Fruit fly (Drosophila melanogaster): ENCODE data around the gene CG31446.

Gene CG31446

DNA sequence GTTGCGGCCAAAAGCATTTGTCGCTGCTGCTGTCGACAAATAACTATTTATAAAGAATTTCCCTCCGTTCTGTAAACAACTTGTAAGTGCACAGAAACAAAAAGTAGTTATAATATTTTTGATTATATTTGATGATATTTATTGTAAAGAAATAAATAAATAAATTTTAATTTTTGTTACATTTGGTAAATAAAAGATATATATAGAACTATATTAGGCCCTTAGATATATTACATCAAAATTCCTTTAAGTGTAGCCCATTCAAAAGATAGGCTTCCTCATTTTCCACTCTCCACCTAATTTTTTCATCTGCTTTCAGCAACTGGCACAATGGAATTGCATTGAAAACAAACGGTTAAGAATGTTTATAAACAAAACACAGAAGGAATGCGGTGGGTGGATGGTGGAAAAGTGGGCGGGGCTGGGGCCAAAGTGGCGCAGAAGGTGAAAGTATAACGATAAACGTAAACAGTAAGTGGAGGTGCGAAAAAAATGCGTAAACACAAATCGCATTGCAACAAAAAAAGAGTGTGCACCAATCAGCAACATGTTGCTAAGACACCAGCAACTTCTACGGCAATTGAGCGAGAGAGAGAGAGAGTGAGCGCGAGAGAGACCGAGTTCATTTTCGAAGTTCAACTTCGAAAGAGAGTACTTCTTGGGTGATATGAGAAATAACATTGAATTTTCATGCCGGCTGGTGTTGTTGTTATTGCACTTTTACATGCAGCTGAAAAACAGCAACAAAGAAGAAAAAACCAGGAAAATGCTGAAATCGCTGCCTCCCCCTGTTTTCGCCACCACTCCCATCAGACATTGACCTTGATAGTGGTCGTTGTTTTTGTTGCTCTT lies 28.3 kb upstream of the CG31446 start:
- no peak for TF ChIP-seq Myc (optimal IDR thresholded peaks at IDR 0.05)
- no peak for TF ChIP-seq psq (optimal IDR thresholded peaks at IDR 0.05)
- no peak for TF ChIP-seq insv (optimal IDR thresholded peaks at IDR 0.05)

DNA sequence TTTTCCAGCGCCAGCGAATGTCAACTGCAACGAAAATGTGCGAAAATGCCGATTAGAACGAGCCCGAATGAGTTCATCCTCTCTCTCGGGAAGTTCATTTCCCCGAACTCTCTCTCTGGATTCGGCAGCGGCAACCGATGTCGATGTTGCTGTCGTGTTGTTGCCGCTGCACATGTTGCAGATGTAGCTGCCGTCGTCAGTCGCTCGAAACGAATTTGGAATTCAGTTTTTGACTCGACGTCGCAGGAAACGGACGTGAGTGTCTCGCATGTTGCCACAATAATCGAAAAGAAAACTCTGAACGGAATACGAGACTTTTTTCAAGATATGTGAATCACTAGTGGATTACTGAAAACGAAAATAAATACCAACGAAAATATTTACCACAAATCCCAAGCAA lies 26.9 kb upstream of the CG31446 start, which contains the start of gene pxb:
Gene pxb (plus strand): TSS at position 222 of the 400 bp plus-strand sequence.
- TF ChIP-seq h (optimal IDR thresholded peaks at IDR 0.05) (no peak), Myc (optimal IDR thresholded peaks at IDR 0.05) (no peak), psq (optimal IDR thresholded peaks at IDR 0.05) (no peak), ttk (optimal IDR thresholded peaks at IDR 0.05) (no peak), Sin3A (optimal IDR thresholded peaks at IDR 0.05) (no peak)

DNA sequence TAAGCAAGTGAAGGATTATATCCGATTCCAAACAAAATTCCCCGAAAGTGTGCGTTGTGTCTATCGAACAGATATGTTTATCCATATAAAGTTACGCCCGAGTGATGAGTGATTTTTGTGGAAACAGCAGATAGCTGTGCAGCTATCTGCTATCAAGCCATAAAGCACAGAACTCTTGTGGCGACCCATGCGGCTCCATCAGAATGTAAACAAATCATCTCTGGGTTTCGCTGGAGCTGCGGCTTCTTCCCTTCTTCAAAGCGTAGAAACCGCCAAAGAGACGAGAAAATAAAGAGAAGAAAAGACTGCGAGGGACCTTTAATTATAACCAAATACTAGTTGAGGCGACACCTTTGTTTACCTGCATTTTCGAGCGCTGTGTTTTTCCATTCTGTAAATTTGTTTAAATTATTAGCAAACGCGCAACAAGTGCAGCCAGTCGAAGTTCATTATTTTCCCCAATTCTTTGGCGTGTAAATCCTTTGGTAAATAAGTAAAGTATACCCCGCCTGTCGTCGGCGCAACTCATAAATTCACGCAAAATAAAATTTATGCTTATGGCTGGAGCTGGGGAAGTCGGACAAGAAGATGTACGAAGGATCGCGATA lies 25.9 kb upstream of the CG31446 start:
- no peak for TF ChIP-seq ttk (optimal IDR thresholded peaks at IDR 0.05)
- no peak for TF ChIP-seq Sin3A (optimal IDR thresholded peaks at IDR 0.05)
- no peak for TF ChIP-seq Myc (optimal IDR thresholded peaks at IDR 0.05)
- no peak for TF ChIP-seq h (optimal IDR thresholded peaks at IDR 0.05)
- no peak for TF ChIP-seq insv (optimal IDR thresholded peaks at IDR 0.05)
- TF ChIP-seq psq (optimal IDR thresholded peaks at IDR 0.05): no peak

DNA sequence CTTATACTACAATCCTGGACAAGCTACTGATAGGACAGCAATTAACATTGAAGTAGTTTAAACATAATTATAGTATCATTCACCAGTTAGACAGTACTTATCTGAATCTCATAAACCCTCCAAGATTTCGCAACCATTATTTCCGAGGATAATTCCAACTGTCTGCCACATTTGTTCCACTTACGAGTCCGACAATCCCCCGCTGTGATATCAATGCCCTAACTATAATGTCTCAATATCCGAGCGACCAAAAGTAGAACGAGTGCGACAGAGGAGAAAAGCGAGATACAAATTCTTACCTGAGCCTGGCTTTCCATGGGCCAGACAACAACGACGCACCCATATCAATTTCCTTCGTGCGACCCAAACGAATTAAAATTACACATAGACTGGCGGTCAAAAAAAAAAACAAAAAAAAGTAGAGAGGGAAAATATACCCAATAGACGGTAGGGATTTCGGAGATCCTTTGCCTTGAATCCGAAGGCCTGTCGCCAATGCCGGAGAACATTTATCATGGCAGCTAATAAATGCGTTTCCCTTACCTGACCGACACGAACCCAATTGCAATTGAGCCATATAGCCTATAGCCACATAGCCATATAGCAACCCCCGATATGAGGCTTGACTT lies 23.9 kb upstream of the CG31446 start:
- TF ChIP-seq psq (optimal IDR thresholded peaks at IDR 0.05): no peak

DNA sequence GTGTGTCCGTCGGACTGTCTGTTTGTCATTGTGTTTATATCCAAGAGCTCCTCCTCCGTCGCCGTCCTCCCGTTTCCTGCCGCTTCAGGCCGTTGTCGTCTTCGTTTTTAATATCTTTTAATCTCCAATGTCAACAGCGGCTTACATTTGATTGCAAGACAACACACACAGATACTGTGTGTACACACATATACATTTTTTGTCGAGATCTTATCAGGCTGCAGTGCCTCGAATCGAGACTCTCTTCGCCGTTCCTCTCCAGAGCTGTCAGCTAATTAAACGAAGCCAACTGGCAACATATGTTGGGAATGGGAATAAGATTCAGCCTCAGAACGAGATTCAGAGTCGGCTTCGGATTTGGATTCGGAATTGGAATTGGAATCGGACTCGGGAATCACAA lies 22.3 kb upstream of the CG31446 start:
- no peak for TF ChIP-seq Sin3A (optimal IDR thresholded peaks at IDR 0.05)
- TF ChIP-seq insv (optimal IDR thresholded peaks at IDR 0.05): no peak
- no peak for TF ChIP-seq ttk (optimal IDR thresholded peaks at IDR 0.05)
- TF ChIP-seq Myc (optimal IDR thresholded peaks at IDR 0.05): no peak
- no peak for TF ChIP-seq h (optimal IDR thresholded peaks at IDR 0.05)
- no peak for TF ChIP-seq psq (optimal IDR thresholded peaks at IDR 0.05)

DNA sequence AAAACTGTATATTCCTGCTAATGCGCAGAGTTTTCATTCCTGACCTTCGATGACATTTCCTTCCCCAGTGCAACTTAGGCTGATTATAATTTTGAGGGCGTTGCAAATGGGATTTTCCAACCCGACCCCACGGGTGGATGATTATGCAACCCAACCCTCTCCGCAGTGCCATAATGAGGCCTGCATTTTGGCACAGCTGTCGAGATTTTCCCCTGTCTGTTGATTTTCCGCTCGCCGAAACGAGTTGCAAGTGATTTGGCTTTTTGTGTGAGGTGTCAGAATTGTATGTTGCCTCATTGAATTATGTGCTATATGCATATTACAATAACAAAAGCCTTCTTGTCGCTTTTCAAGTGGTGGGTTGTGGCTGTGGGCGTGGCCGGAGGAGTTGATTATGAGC lies 20.6 kb upstream of the CG31446 start:
- no peak for TF ChIP-seq h (optimal IDR thresholded peaks at IDR 0.05)
- no peak for TF ChIP-seq ttk (optimal IDR thresholded peaks at IDR 0.05)
- no peak for TF ChIP-seq insv (optimal IDR thresholded peaks at IDR 0.05)
- TF ChIP-seq psq (optimal IDR thresholded peaks at IDR 0.05): no peak
- TF ChIP-seq Sin3A (optimal IDR thresholded peaks at IDR 0.05): no peak
- TF ChIP-seq Myc (optimal IDR thresholded peaks at IDR 0.05): no peak

DNA sequence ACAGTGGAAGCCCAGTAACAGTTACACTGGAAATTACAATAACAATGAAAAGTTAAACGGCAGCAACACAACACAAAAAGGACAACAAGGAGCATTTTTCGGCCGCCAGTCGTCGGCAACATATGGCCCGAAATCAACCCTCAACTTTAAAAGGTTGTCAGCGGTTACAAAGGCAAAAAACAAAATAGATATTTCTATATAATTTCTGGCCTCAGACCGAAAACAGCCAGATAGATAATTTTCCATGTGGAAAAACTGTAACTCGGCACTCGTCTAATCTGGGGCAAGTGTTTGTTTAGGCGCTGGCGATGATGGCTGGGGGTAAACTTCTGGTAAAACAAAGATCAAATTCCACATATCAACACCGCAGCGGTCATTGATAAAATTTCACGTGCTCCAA lies 19.6 kb upstream of the CG31446 start:
- TF ChIP-seq Myc (optimal IDR thresholded peaks at IDR 0.05): no peak
- no peak for TF ChIP-seq psq (optimal IDR thresholded peaks at IDR 0.05)
- TF ChIP-seq insv (optimal IDR thresholded peaks at IDR 0.05): no peak
- no peak for TF ChIP-seq ttk (optimal IDR thresholded peaks at IDR 0.05)
- TF ChIP-seq Sin3A (optimal IDR thresholded peaks at IDR 0.05): no peak
- no peak for TF ChIP-seq h (optimal IDR thresholded peaks at IDR 0.05)

DNA sequence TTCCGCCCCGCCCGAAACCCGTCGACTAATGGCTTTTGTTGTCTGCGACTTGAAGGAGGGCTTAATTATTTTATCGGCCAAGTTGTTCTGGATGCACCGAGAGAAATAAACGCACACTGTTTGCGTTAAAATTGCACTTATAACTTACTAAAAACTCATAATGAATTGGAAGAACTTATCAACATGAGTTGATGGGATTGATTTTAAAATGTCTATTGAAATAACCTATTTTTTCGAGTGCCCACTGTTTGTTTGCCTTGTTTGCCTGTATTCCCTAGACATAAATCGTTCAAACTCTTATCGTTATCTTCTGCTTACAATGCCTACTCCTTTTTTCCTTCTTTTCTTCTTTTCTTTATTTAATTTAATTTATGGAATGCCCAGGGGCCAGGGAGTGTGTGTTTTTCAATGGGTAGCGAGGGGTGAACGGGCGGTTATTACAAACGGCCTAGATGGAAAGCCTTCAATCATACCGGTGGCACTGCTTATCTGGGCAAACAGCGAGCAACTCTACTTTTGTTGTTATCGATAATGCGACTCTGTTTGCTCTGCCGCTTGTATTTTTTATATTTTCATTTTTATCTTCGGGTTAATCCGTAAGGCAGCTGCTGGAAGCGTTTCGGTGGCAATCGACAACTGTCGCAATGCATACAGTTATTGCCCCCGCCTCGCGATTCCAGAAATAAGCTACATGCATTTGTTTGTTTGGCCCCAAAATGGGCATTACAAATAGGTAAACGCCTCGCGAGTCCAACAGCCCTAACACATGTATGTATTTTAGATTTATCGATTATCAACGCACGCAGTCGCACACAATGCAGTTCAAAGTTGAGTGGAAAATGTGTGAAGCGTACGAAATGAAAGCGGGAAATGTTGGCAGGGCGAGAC lies 16.5 kb upstream of the CG31446 start:
- TF ChIP-seq psq (optimal IDR thresholded peaks at IDR 0.05) (no peak), Myc (optimal IDR thresholded peaks at IDR 0.05) (no peak), insv (optimal IDR thresholded peaks at IDR 0.05) (no peak), ttk (optimal IDR thresholded peaks at IDR 0.05) (no peak), Sin3A (optimal IDR thresholded peaks at IDR 0.05) (no peak), h (optimal IDR thresholded peaks at IDR 0.05) (no peak)

DNA sequence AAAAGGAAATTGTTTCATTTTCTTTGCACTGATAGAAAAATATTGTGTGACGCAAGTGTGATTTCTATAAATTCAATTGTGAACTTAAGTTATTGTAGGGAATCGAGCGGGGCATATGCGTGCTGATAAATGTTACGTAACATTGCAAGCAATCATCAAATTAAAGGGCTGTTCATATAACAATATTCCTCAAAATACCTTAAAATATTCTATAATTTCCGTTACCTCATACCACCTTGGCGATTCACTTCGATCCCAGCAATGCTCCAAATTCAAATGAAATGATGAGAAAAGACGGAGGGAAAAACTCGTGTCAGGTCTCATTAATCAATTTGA lies 15.8 kb upstream of the CG31446 start:
- TF ChIP-seq Sin3A (optimal IDR thresholded peaks at IDR 0.05): no peak
- no peak for TF ChIP-seq psq (optimal IDR thresholded peaks at IDR 0.05)
- TF ChIP-seq h (optimal IDR thresholded peaks at IDR 0.05): no peak
- no peak for TF ChIP-seq Myc (optimal IDR thresholded peaks at IDR 0.05)
- no peak for TF ChIP-seq ttk (optimal IDR thresholded peaks at IDR 0.05)
- TF ChIP-seq insv (optimal IDR thresholded peaks at IDR 0.05): no peak

DNA sequence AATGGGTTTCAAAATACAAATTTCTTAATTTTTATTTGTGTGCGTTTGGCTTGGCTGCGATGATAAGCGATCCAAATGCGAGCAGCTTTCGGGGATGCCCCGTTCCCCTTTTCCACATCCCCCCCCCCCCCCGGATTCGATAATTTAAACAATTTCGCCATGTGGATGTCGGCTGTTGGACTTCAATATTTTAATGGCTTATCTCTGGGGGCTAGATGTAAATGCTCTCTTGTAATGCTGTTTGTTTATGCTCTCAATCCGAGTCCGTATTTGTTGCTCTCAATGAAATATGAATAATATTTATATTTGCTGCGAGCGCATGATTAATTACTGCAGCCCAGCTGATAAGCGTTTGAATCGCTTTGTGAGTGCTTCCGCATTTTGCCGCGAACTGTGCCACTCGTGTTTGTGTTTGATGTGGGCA lies 15.3 kb upstream of the CG31446 start:
- TF ChIP-seq Myc (optimal IDR thresholded peaks at IDR 0.05) (no peak), ttk (optimal IDR thresholded peaks at IDR 0.05) (no peak), psq (optimal IDR thresholded peaks at IDR 0.05) (no peak), h (optimal IDR thresholded peaks at IDR 0.05) (no peak), insv (optimal IDR thresholded peaks at IDR 0.05) (no peak)

DNA sequence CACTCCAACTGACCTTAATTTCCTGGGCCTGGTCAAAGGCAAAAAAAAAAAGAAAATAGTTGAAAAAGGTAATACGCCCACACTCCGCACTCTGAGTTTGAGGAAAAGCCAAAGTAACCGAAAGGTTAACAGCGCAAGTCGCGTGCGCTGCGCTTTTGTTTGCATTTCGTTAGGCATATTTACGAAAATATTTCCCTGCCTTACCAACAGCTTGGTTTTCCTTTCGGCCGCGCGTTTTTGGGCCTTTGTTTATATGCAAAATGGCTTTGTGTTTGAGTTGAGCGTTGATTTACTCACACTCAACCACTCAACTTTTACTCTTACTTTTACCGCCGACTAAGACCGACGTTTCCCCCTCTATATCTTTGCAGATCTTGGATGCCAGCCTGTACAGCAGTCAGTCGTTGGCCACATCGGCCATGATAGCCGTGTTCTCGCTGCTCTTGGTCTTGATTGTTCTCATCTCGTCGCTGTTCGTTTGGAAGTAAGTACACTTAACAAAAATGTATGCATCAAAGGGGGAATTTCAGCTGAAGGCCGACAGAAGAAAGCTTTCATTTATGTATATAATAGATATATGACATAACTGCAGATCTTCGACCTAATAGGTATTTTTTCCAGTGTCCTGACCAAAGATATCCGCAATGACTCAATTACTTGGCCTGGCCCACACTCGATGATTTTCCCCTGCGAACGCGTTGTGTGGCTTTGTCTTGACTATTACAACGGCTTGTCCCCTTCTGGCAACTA lies 13.9 kb upstream of the CG31446 start:
- no peak for TF ChIP-seq h (optimal IDR thresholded peaks at IDR 0.05)
- no peak for TF ChIP-seq ttk (optimal IDR thresholded peaks at IDR 0.05)
- TF ChIP-seq insv (optimal IDR thresholded peaks at IDR 0.05): no peak
- no peak for TF ChIP-seq Sin3A (optimal IDR thresholded peaks at IDR 0.05)
- TF ChIP-seq psq (optimal IDR thresholded peaks at IDR 0.05): no peak
- TF ChIP-seq Myc (optimal IDR thresholded peaks at IDR 0.05): no peak
